Fruit fly (Drosophila melanogaster) whole organism: ENCODE measurements around the gene sip3.

ENCODE experiments used
- CG8478 ChIP-seq: fragments of >200 bp; optimal IDR thresholded peaks from 2 replicates; lab custom pipeline; 2018; ENCODE audit warnings: inconsistent platforms
- pan ChIP-seq: fragments of >200 bp; optimal IDR thresholded peaks from 2 replicates; lab custom pipeline; 2017
- psq ChIP-seq: fragments of >200 bp; optimal IDR thresholded peaks from 2 replicates; lab custom pipeline; 2017
- usp ChIP-seq: fragments of >200 bp; optimal IDR thresholded peaks from 2 replicates; lab custom pipeline; 2017; ENCODE audit warnings: missing biosample characterization, missing genetic modification characterization, mixed read lengths

DNA sequence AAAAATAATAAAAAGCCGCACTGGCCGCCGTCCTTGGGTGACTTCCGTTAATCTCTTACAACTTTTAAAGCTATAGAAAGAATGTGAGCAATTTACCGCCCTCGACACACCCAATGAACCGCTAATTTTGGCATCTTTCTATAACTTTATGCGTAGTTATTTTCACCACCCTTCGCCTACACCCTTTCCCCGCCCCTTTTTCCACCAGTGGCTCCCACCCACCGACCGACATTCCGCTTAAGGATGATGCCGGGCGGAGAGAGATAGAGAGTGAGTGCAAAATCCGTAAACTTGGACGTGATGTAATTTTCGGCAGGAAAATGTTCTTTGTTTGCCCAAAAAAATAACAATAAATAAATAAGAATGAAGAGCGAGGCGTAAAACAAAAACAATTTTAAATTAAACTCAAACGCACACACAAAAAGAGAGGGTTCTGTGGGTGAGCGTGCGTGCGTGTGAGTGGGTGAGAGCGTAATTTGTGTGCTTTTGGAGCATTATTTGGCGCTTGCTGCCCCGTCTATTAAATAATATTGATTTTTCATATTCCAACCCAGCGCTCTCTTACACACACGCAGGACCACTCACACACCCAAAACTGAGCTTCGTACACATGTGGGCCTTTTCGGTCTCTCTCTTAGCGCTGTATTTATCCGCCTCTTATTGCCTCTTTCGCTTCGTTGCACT, 5.6 kb downstream of the sip3 start:
- TF ChIP-seq usp (GFP tag; lab: Kevin White, UChicago) (no peak), pan (no peak), CG8478 (lab: Kevin White, UChicago) (no peak), psq (lab: Kevin White, UChicago) (no peak)
